Fruit fly (Drosophila melanogaster): ENCODE results near the gene Crg-1.
A peak's percentile ranks its signal among the peaks of the same experiment; 100 is the strongest.

Crg-1 gene

DNA sequence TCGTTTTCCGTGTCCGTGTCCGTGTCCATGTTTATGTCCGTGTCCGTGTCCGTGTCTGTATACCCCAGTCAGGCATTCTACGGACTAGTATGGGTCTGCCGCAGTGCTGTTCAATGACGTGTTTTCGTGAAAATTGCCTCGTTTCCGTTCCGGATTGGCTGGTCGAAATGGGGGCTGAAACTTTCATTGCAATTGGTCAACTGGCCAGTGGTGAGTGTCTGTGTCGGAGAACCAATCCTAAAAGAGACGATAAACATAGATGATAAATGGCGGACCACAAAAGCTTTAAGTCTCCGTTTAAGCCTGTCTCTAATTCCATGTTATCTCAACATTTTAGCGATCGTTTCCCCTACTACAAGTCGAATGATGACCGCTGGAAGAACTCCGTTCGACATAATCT is 16.1 kb downstream of the Crg-1 start:
- TF ChIP-seq CG4318 (GFP tag; optimal IDR thresholded peaks at IDR 0.05) (no peak), CG7368 (GFP tag; optimal IDR thresholded peaks at IDR 0.05) (no peak), CG3032 (tag; optimal IDR thresholded peaks at IDR 0.05) (no peak), Ets21C (GFP tag; optimal IDR thresholded peaks at IDR 0.05) (no peak), svp (GFP tag) (no peak), eg (GFP tag; IDR thresholded peaks at IDR 0.05) (no peak), Hr38 (GFP tag; optimal IDR thresholded peaks at IDR 0.05) (no peak), CG10631 (GFP tag; optimal IDR thresholded peaks at IDR 0.05) (no peak), Hr4 (GFP tag; optimal IDR thresholded peaks at IDR 0.05) (no peak), Met (GFP tag; optimal IDR thresholded peaks at IDR 0.05) (no peak)

DNA sequence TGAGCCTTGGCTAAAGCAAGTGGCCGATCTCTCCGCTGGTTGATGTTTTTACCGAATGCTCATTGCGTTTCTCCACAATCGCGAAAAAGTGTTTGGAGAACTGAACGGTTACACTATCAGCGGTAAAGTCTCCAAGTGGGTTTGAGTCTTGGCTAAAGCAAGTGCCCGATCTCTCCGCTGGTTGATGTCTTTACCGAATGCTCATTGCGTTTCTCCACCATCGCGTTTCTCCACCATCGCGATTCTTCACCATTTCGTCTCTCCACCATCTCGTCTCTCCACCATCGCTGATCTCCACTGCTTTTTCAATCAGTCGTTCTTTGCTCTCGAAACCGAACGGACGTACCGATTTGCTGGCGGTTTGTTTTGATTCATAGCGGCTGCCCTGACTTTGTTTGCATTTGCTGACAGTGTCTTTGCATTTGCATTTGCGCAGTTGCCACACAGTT is 18.3 kb downstream of the Crg-1 start, which contains the start of gene ec:
Gene ec, plus strand, starts transcription at position 359 of the 449 bp plus-strand sequence.
- TF ChIP-seq salr (GFP tag; optimal IDR thresholded peaks at IDR 0.05) = no peak
- peak; percentile 42 for TF ChIP-seq CG3919 (GFP tag; optimal IDR thresholded peaks at IDR 0.05)
- no peak for TF ChIP-seq CG6792 (GFP tag; optimal IDR thresholded peaks at IDR 0.05)
- TF ChIP-seq CG9139 (GFP tag; optimal IDR thresholded peaks at IDR 0.05) = peak; percentile 6
- no peak for TF ChIP-seq CG4318 (GFP tag; optimal IDR thresholded peaks at IDR 0.05)
- TF ChIP-seq Lpt (GFP tag; optimal IDR thresholded peaks at IDR 0.05) = peak; percentile 21
- TF ChIP-seq fkh (GFP tag; optimal IDR thresholded peaks at IDR 0.05) = peak; percentile 63
- peak; percentile 22 for TF ChIP-seq net (GFP tag; optimal IDR thresholded peaks at IDR 0.05)
- TF ChIP-seq CG11294 (GFP tag; IDR thresholded peaks at IDR 0.05) = no peak
- peak; percentile 33; the same call in 1 of the 3 replicates for TF ChIP-seq eg (GFP tag; IDR thresholded peaks at IDR 0.05)
- TF ChIP-seq CG15336 (GFP tag; IDR thresholded peaks at IDR 0.05) = peak; percentile 49; the same call in 1 of the 2 replicates
- peak; percentile 46 for TF ChIP-seq CG6854 (GFP tag; optimal IDR thresholded peaks at IDR 0.05)
- TF ChIP-seq CG34406 (GFP tag; optimal IDR thresholded peaks at IDR 0.05) = no peak
- peak; percentile 26 for TF ChIP-seq dsx (GFP tag; optimal IDR thresholded peaks at IDR 0.05; ENCODE audit: poor library complexity, severe bottlenecking)
- TF ChIP-seq CG8119 (GFP tag; IDR thresholded peaks at IDR 0.05) = peak; percentile 33; the same call in 1 of the 3 replicates
- TF ChIP-seq Ets21C (GFP tag; optimal IDR thresholded peaks at IDR 0.05) = no peak
- peak; percentile 48; the same call in 1 of the 3 replicates for TF ChIP-seq CG6163 (GFP tag; IDR thresholded peaks at IDR 0.05)
- TF ChIP-seq dac (GFP tag; optimal IDR thresholded peaks at IDR 0.05) = no peak
- 0 out of 2 replicates have a peak, but pooled peaks have one; percentile 23 for TF ChIP-seq Gug (GFP tag; IDR thresholded peaks at IDR 0.05)

DNA sequence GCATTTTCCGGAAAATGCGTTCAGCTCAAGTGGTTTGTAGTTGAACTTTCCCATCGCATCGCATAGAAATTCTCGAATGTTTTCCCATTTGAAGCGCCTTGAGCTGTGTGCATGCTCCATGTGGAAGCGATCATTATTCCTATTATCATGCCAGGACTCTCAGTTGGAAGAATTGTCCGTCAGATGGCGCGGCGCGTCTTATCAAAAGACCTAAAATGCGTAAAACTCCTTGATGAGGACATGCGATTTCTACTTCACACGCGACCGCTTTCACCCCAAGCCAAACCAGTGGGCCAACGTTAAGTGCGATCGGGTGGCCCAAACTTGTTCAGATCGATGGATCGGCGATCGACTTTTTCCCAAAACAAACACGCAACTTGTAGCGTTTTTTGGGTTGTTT is 22.6 kb downstream of the Crg-1 start:
- TF ChIP-seq CG8632 (GFP tag; optimal IDR thresholded peaks at IDR 0.05) = no peak
- TF ChIP-seq CG6854 (GFP tag; optimal IDR thresholded peaks at IDR 0.05) = no peak
- no peak for TF ChIP-seq CG8119 (GFP tag; IDR thresholded peaks at IDR 0.05)
- no peak for TF ChIP-seq CG32006 (GFP tag; optimal IDR thresholded peaks at IDR 0.05)
- no peak for TF ChIP-seq Eip93F (GFP tag; optimal IDR thresholded peaks at IDR 0.05)
- TF ChIP-seq Blimp-1 (GFP tag; optimal IDR thresholded peaks at IDR 0.05) = no peak
- no peak for TF ChIP-seq Sox14 (GFP tag; optimal IDR thresholded peaks at IDR 0.05)
- no peak for TF ChIP-seq achi (GFP tag; optimal IDR thresholded peaks at IDR 0.05)
- TF ChIP-seq dsx (GFP tag; optimal IDR thresholded peaks at IDR 0.05; ENCODE audit: poor library complexity, severe bottlenecking) = no peak

DNA sequence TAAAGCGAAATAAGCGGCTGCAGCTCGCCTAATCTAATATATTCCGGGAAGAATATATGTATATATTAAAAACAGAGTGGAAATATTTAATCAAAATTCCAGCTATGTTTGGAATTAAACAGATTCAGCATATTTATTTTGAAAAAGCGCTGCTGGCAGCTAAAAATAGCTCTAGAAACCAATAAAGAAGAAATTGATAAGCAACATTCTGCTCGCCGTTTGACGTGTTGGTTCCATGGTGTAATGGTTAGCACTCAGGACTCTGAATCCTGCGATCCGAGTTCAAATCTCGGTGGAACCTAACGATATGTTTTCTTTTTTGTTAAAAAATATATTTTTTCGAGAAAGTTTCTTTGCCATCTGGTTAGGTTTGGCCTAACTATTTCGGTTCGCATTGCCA is 26.4 kb downstream of the Crg-1 start:
- no peak for TF ChIP-seq Sox102F (GFP tag; optimal IDR thresholded peaks at IDR 0.05)
- TF ChIP-seq achi (GFP tag; optimal IDR thresholded peaks at IDR 0.05) = no peak
- no peak for TF ChIP-seq pdm3 (GFP tag; optimal IDR thresholded peaks at IDR 0.05)
- no peak for TF ChIP-seq spab (GFP tag; optimal IDR thresholded peaks at IDR 0.05)
- TF ChIP-seq CG34406 (GFP tag; optimal IDR thresholded peaks at IDR 0.05) = no peak
- TF ChIP-seq Sox14 (GFP tag; optimal IDR thresholded peaks at IDR 0.05) = no peak
- TF ChIP-seq salr (GFP tag; optimal IDR thresholded peaks at IDR 0.05) = no peak
- no peak for TF ChIP-seq Gug (GFP tag; IDR thresholded peaks at IDR 0.05)
- TF ChIP-seq CG31627 (GFP tag; optimal IDR thresholded peaks at IDR 0.05) = no peak
- TF ChIP-seq CG10669 (GFP tag; optimal IDR thresholded peaks at IDR 0.05) = no peak
- no peak for TF ChIP-seq vri (GFP tag; optimal IDR thresholded peaks at IDR 0.05)
- no peak for TF ChIP-seq CG11294 (GFP tag; IDR thresholded peaks at IDR 0.05)
- no peak for TF ChIP-seq lz (GFP tag; optimal IDR thresholded peaks at IDR 0.05)
- TF ChIP-seq Sox15 (GFP tag; optimal IDR thresholded peaks at IDR 0.05) = no peak
- no peak for TF ChIP-seq Hr38 (GFP tag; optimal IDR thresholded peaks at IDR 0.05)
- TF ChIP-seq Blimp-1 (GFP tag; optimal IDR thresholded peaks at IDR 0.05) = no peak
- no peak for TF ChIP-seq dsx (GFP tag; optimal IDR thresholded peaks at IDR 0.05; ENCODE audit: poor library complexity, severe bottlenecking)
- TF ChIP-seq CG6792 (GFP tag; optimal IDR thresholded peaks at IDR 0.05) = no peak
- no peak for TF ChIP-seq CG16779 (tag; optimal IDR thresholded peaks at IDR 0.05)
